Worm (Caenorhabditis elegans) whole organism, L4 larva: Measurements from ENCODE around the gene rle-1.

Experiments
- F26F4.8 ChIP-seq: fragments of 200-800 bp; sonication (Bioruptor generic); conservative IDR thresholded peaks from 2 replicates; pipeline ENCODE4 v1.3.6; 2022; ENCODE audit warnings: missing genetic modification characterization, missing compliant biosample characterization
- F37D6.2 ChIP-seq: sonication (generic microtip); optimal IDR thresholded peaks from 2 replicates; lab custom pipeline; 2016; ENCODE audit warnings: mild to moderate bottlenecking, missing genetic modification characterization, missing compliant biosample characterization
- F49E8.2 ChIP-seq: sonication (generic microtip); optimal IDR thresholded peaks from 2 replicates; lab custom pipeline; 2016; ENCODE audit warnings: missing compliant biosample characterization, mild to moderate bottlenecking, missing genetic modification characterization, borderline replicate concordance
- T20F7.1 ChIP-seq: fragments of 200-800 bp; sonication (Bioruptor generic); optimal IDR thresholded peaks from 2 replicates; lab custom pipeline; 2018; ENCODE audit warnings: mild to moderate bottlenecking, missing genetic modification characterization, missing compliant biosample characterization
- T26A8.4 ChIP-seq: fragments of 200-800 bp; sonication (Bioruptor generic); IDR thresholded peaks from 2 replicates; pipeline ENCODE4 v1.3.6; 2022; ENCODE audit warnings: missing genetic modification characterization, missing compliant biosample characterization
- Y105C5A.15 ChIP-seq: fragments of 200-800 bp; sonication (Bioruptor generic); IDR thresholded peaks from 2 replicates; pipeline ENCODE4 v1.3.6; 2022; ENCODE audit warnings: missing genetic modification characterization, missing compliant biosample characterization
- ZK337.2 ChIP-seq: fragments of 200-800 bp; sonication (Bioruptor generic); IDR thresholded peaks from 2 replicates; pipeline ENCODE4 v1.3.6; 2022; ENCODE audit warnings: missing genetic modification reagents, missing genetic modification characterization, missing compliant biosample characterization
- aha-1 ChIP-seq: fragments of 150-350 bp; peaks from one replicate; lab custom pipeline; 2014; ENCODE audit warnings: missing biosample characterization, missing genetic modification characterization
- ceh-44 ChIP-seq: fragments of 200-800 bp; sonication (Bioruptor generic); IDR thresholded peaks from 2 replicates; pipeline ENCODE4 v1.3.6; 2022; ENCODE audit warnings: missing genetic modification reagents, missing genetic modification characterization, missing compliant biosample characterization
- cey-2 ChIP-seq: sonication (generic microtip); optimal IDR thresholded peaks from 3 replicates; lab custom pipeline; 2017; ENCODE audit warnings: missing genetic modification characterization, mild to moderate bottlenecking, missing compliant biosample characterization, antibody characterized with exemption, borderline replicate concordance; ENCODE audit not compliant: insufficient read depth
- daf-19 ChIP-seq: fragments of 200-800 bp; sonication (Bioruptor generic); conservative IDR thresholded peaks from 2 replicates; pipeline ENCODE4 v1.3.6; 2022; ENCODE audit warnings: missing genetic modification characterization, missing compliant biosample characterization
- dmd-8 ChIP-seq: fragments of 200-800 bp; sonication (Bioruptor generic); IDR thresholded peaks from 2 replicates; pipeline ENCODE4 v1.3.6; 2022; ENCODE audit warnings: missing genetic modification characterization, missing compliant biosample characterization
- dpl-1 ChIP-seq: fragments of 150-350 bp; optimal IDR thresholded peaks from 2 replicates; lab custom pipeline; 2014; ENCODE audit warnings: missing biosample characterization, missing genetic modification reagents, missing genetic modification characterization
- hlh-11 ChIP-seq: fragments of 200-800 bp; sonication (Bioruptor generic); optimal IDR thresholded peaks from 2 replicates; lab custom pipeline; 2018; ENCODE audit warnings: mild to moderate bottlenecking, missing genetic modification characterization, missing compliant biosample characterization
- lim-7 ChIP-seq: fragments of 200-800 bp; sonication (Bioruptor generic); IDR thresholded peaks from 2 replicates; pipeline ENCODE4 v1.3.6; 2022; ENCODE audit warnings: missing genetic modification characterization, missing compliant biosample characterization
- lin-15B ChIP-seq: fragments of 150-350 bp; sonication (generic microtip); optimal IDR thresholded peaks from 3 replicates; lab custom pipeline; 2014; ENCODE audit warnings: missing biosample characterization, missing genetic modification characterization
- lsy-2 ChIP-seq, 2 experiments: fragments of 150-350 bp in 1 of 2; sonication (generic microtip) in 1 of 2; optimal IDR thresholded peaks; 2 replicates each; lab custom pipeline; 2014 to 2017; ENCODE audit warnings: missing biosample characterization in 2 of 2, missing genetic modification characterization in 2 of 2
- madf-9 ChIP-seq: fragments of 200-800 bp; sonication (Bioruptor generic); conservative IDR thresholded peaks from 2 replicates; pipeline ENCODE4 v1.3.6; 2022; ENCODE audit warnings: missing genetic modification reagents, missing genetic modification characterization, missing compliant biosample characterization
- mep-1 ChIP-seq: fragments of 150-350 bp; sonication (generic microtip); optimal IDR thresholded peaks from 3 replicates; lab custom pipeline; 2014; ENCODE audit warnings: missing biosample characterization, missing genetic modification characterization
- nhr-10 ChIP-seq: fragments of 150-350 bp; optimal IDR thresholded peaks from 2 replicates; lab custom pipeline; 2014; ENCODE audit warnings: missing biosample characterization, missing genetic modification characterization
- nhr-111 ChIP-seq: fragments of 200-800 bp; sonication (Bioruptor generic); optimal IDR thresholded peaks from 2 replicates; lab custom pipeline; 2018; ENCODE audit warnings: mild to moderate bottlenecking, missing genetic modification characterization, missing compliant biosample characterization
- nhr-28 ChIP-seq: fragments of 150-350 bp; optimal IDR thresholded peaks from 2 replicates; lab custom pipeline; 2014; ENCODE audit warnings: missing biosample characterization, missing genetic modification characterization
- nhr-76 ChIP-seq: fragments of 150-350 bp; optimal IDR thresholded peaks from 2 replicates; lab custom pipeline; 2014; ENCODE audit warnings: missing biosample characterization, missing genetic modification characterization
- nhr-77 ChIP-seq: fragments of 150-350 bp; optimal IDR thresholded peaks from 2 replicates; lab custom pipeline; 2014; ENCODE audit warnings: missing biosample characterization, missing genetic modification characterization
- pqm-1 ChIP-seq: sonication (generic microtip); optimal IDR thresholded peaks from 2 replicates; lab custom pipeline; 2017; ENCODE audit warnings: missing biosample characterization, missing genetic modification characterization
- saeg-2 ChIP-seq: fragments of 200-800 bp; sonication (Bioruptor generic); IDR thresholded peaks from 2 replicates; pipeline ENCODE4 v1.3.6; 2022; ENCODE audit warnings: missing genetic modification reagents, missing genetic modification characterization, missing compliant biosample characterization
- sdz-12 ChIP-seq: fragments of 200-800 bp; sonication (Bioruptor generic); optimal IDR thresholded peaks from 2 replicates; lab custom pipeline; 2018; ENCODE audit warnings: mild to moderate bottlenecking, missing genetic modification characterization, missing compliant biosample characterization
- snpc-1.2 ChIP-seq: fragments of 200-800 bp; sonication (Bioruptor generic); IDR thresholded peaks from 2 replicates; pipeline ENCODE4 v1.3.6; 2022; ENCODE audit warnings: missing genetic modification reagents, missing genetic modification characterization, missing compliant biosample characterization
- snpc-4 ChIP-seq: fragments of 150-350 bp; optimal IDR thresholded peaks from 2 replicates; lab custom pipeline; 2014; ENCODE audit warnings: missing biosample characterization, missing genetic modification characterization
- spr-3 ChIP-seq: fragments of 200-800 bp; sonication (Bioruptor generic); optimal IDR thresholded peaks from 2 replicates; lab custom pipeline; 2018; ENCODE audit warnings: mild to moderate bottlenecking, missing genetic modification characterization, missing compliant biosample characterization
- unc-130 ChIP-seq: sonication (generic microtip); optimal IDR thresholded peaks from 2 replicates; lab custom pipeline; 2016; ENCODE audit warnings: missing genetic modification reagents, missing genetic modification characterization, missing compliant biosample characterization
- unc-39 ChIP-seq: sonication (generic microtip); optimal IDR thresholded peaks from 2 replicates; lab custom pipeline; 2017; ENCODE audit warnings: missing biosample characterization, missing genetic modification characterization
- zag-1 ChIP-seq: fragments of 150-350 bp; optimal IDR thresholded peaks from 2 replicates; lab custom pipeline; 2014; ENCODE audit warnings: missing biosample characterization, missing genetic modification characterization
- zfp-2 ChIP-seq: sonication (generic microtip); optimal IDR thresholded peaks from 2 replicates; lab custom pipeline; 2016; ENCODE audit warnings: mild to moderate bottlenecking, missing genetic modification characterization, missing compliant biosample characterization
- zip-2 ChIP-seq: fragments of 150-350 bp; optimal IDR thresholded peaks from 2 replicates; lab custom pipeline; 2014; ENCODE audit warnings: missing biosample characterization, missing genetic modification characterization
- ztf-11 ChIP-seq: fragments of 150-350 bp; optimal IDR thresholded peaks from 2 replicates; lab custom pipeline; 2014; ENCODE audit warnings: missing biosample characterization, missing genetic modification characterization

The rle-1 gene

ce11 chrIII:10989491-10990032 is 53.5 kb downstream of the rle-1 start (continued):
- peak; percentile 96 for TF ChIP-seq Y105C5A.15
- peak; percentile 92 for TF ChIP-seq ZK337.2 (GFP tag; lab: Robert Waterston, UW)
- TF ChIP-seq aha-1 (tag; lab: Kevin White, UChicago) = peak; percentile 100
- peak; percentile 96 for TF ChIP-seq madf-9 (GFP tag; lab: Robert Waterston, UW)
- peak; percentile 66 for TF ChIP-seq nhr-28 (tag; lab: Kevin White, UChicago)
- TF ChIP-seq F49E8.2 = peak; percentile 89
- peak; percentile 94 for TF ChIP-seq F37D6.2 (tag; lab: Kevin White, UChicago)
- peak; percentile 91 for TF ChIP-seq zip-2 (tag; lab: Kevin White, UChicago)
- TF ChIP-seq unc-39 = peak; percentile 77
- TF ChIP-seq hlh-11 (tag; lab: Kevin White, UChicago) = peak; percentile 88
- TF ChIP-seq daf-19 = peak; percentile 97
- TF ChIP-seq dpl-1 (GFP tag; lab: Kevin White, UChicago) = peak; percentile 84
- peak; percentile 97 for TF ChIP-seq ceh-44 (GFP tag; lab: Robert Waterston, UW)
- TF ChIP-seq nhr-77 (tag; lab: Kevin White, UChicago) = peak; percentile 76
- TF ChIP-seq unc-130 (GFP tag; lab: Kevin White, UChicago) = peak; percentile 86
- TF ChIP-seq F26F4.8 (GFP tag; lab: Robert Waterston, UW) = peak; percentile 99
- TF ChIP-seq snpc-4 = peak; percentile 100
- peak; percentile 94 for TF ChIP-seq saeg-2 (GFP tag; lab: Robert Waterston, UW)
- TF ChIP-seq T20F7.1 (GFP tag; lab: Kevin White, UChicago) = peak; percentile 85
- TF ChIP-seq lim-7 = peak; percentile 95

DNA sequence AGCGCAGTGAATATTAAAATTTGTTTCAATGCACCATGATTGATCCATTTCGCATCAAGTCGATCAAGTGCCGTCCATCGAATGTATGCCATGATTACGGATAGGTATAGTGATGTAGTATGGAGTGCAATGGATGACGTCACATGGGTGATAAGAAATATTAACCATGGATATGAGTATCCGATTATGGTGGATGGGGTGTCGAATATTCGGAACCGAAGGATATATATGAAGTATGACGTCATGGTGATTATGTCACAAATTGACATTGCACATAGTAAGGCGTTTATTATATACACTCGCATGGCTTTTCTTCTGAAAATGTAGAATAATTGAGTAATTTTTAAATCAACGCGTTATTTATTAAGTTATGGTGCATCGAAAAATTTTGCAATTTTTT is 58.0 kb downstream of the rle-1 start:
- TF ChIP-seq lin-15B (tag; lab: Kevin White, UChicago) (no peak), lsy-2 (tag; optimal IDR thresholded peaks at IDR 0.05; lab: Kevin White, UChicago) (no peak), zfp-2 (tag; lab: Kevin White, UChicago) (no peak), nhr-10 (tag; lab: Kevin White, UChicago) (no peak), nhr-76 (tag; lab: Kevin White, UChicago) (no peak), ceh-44 (GFP tag; lab: Robert Waterston, UW) (no peak), cey-2 (no peak), T26A8.4 (GFP tag; lab: Robert Waterston, UW) (no peak), spr-3 (GFP tag; lab: Kevin White, UChicago) (no peak), nhr-111 (GFP tag; lab: Kevin White, UChicago) (no peak), mep-1 (tag; lab: Kevin White, UChicago) (no peak), ztf-11 (tag; lab: Kevin White, UChicago) (no peak), dmd-8 (GFP tag; lab: Robert Waterston, UW) (no peak), nhr-28 (tag; lab: Kevin White, UChicago) (no peak), pqm-1 (tag; lab: Kevin White, UChicago) (no peak)

DNA sequence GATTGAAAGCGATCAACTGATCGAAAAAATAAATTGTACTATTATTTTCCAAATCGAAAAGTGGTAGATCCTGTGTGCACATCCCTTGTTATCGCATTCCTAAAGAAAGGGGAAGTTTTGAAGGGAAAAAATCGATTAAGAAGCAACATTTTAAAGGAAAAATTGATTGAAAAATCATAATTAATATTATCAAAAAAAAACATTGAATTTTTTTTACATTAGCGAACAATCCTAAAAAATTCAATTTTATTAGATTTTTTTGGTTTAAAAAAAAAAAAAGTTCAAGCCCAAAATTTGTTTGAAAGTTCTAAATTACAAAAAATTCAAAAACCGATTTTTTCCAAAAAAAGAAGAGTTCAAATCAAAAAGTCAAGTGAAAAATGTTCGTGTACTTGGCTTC is 59.1 kb downstream of the rle-1 start, which contains the start of gene dmsr-5:
Gene dmsr-5, minus strand, starts transcription at position 101 of the 400 bp plus-strand sequence.
- TF ChIP-seq snpc-1.2 (no peak), sdz-12 (GFP tag; lab: Kevin White, UChicago) (no peak), zag-1 (tag; lab: Kevin White, UChicago) (no peak)
